Fruit fly (Drosophila melanogaster) Kc167 (cell line): ENCODE measurements around the gene GAA1.

Source experiments
- Myc ChIP-seq: fragments of >200 bp; optimal IDR thresholded peaks from 2 replicates; lab custom pipeline; 2017; ENCODE audit warnings: missing external identifiers
- Sin3A ChIP-seq: fragments of >200 bp; optimal IDR thresholded peaks from 2 replicates; lab custom pipeline; 2018; ENCODE audit warnings: missing external identifiers
- h ChIP-seq: fragments of >200 bp; optimal IDR thresholded peaks from 3 replicates; lab custom pipeline; 2018; ENCODE audit warnings: missing external identifiers
- insv ChIP-seq: fragments of >200 bp; optimal IDR thresholded peaks from 3 replicates; lab custom pipeline; 2018; ENCODE audit warnings: missing external identifiers
- psq ChIP-seq: fragments of >200 bp; optimal IDR thresholded peaks from 2 replicates; lab custom pipeline; 2017; ENCODE audit warnings: missing external identifiers
- ttk ChIP-seq: sonication (Bioruptor generic); optimal IDR thresholded peaks from 2 replicates; lab custom pipeline; 2017; ENCODE audit warnings: missing external identifiers

The GAA1 gene

DNA sequence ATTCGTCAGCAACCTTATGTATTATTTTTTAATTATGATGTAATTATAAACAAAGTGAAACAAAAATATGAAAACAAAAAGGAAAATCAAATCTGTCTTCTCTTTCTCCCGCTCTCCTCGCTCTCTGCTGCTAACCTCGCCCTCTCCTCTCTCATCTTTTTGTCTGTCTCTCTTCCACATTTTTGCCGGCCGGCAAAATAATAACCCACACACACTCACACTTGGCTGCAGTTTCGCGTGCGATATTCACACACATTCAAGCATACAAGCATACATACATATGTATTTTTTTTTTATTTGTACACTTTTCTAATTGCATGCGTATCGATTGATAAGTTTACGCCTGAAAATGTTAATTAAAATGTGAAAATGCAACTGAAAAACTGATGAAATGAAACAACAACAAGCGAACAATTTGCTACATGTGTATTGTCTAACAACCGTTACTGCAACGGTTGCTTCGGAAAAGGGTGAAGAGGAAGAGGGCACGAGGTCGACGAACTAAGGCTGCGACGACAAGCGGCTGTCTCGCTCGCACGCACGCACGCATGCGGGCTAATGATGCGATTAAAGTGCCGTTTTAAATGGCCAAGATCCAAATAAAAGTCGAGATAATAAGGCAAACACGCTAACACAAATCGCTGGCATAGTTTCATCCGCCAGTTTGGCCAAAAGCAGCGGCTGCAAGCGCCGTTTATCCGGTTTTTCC lies 31.4 kb upstream of the GAA1 start:
- TF ChIP-seq psq (lab: Kevin White, UChicago) (no peak), h (lab: Kevin White, UChicago) (no peak), Sin3A (lab: Kevin White, UChicago) (no peak)

DNA sequence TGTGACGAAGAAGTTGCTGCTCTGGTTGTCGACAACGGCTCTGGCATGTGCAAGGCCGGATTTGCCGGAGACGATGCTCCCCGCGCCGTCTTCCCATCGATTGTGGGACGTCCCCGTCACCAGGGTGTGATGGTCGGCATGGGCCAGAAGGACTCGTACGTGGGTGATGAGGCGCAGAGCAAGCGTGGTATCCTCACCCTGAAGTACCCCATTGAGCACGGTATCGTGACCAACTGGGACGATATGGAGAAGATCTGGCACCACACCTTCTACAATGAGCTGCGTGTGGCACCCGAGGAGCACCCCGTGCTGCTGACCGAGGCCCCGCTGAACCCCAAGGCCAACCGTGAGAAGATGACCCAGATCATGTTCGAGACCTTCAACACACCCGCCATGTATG lies 29.5 kb upstream of the GAA1 start:
- TF ChIP-seq ttk (lab: Kevin White, UChicago), result peak; percentile 94
- TF ChIP-seq Sin3A (lab: Kevin White, UChicago), result no peak
- TF ChIP-seq insv, result no peak
- no peak for TF ChIP-seq Myc
- TF ChIP-seq h (lab: Kevin White, UChicago), result no peak
- no peak for TF ChIP-seq psq (lab: Kevin White, UChicago)

DNA sequence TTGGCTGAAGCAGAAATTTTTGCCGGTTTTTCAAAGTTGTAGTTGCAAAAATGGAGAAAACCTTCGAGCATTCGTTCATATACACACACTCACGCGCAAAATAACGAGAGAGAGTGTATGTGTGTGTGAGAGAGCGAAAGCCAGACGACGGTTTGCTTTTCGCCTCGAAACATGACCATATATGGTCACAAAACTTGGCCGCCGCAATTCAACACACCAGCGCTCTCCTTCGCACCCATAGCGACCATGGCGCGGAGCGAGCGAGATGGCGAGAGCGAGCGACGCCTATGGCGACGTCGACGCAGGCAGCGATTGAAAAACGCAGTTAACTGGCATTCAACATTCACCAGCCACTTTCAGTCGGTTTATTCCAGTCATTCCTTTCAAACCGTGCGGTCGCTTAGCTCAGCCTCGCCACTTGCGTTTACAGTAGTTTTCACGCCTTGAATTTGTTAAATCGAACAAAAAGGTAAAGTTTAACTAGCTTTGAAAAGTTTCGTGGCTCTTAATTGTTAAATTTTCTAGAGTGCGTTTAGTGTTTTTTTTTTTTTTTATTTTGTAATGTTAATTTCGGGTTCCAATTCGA lies 28.6 kb upstream of the GAA1 start:
- no peak for TF ChIP-seq ttk (lab: Kevin White, UChicago)
- no peak for TF ChIP-seq Sin3A (lab: Kevin White, UChicago)
- no peak for TF ChIP-seq h (lab: Kevin White, UChicago)
- no peak for TF ChIP-seq insv
- TF ChIP-seq Myc, result no peak
- TF ChIP-seq psq (lab: Kevin White, UChicago), result no peak

DNA sequence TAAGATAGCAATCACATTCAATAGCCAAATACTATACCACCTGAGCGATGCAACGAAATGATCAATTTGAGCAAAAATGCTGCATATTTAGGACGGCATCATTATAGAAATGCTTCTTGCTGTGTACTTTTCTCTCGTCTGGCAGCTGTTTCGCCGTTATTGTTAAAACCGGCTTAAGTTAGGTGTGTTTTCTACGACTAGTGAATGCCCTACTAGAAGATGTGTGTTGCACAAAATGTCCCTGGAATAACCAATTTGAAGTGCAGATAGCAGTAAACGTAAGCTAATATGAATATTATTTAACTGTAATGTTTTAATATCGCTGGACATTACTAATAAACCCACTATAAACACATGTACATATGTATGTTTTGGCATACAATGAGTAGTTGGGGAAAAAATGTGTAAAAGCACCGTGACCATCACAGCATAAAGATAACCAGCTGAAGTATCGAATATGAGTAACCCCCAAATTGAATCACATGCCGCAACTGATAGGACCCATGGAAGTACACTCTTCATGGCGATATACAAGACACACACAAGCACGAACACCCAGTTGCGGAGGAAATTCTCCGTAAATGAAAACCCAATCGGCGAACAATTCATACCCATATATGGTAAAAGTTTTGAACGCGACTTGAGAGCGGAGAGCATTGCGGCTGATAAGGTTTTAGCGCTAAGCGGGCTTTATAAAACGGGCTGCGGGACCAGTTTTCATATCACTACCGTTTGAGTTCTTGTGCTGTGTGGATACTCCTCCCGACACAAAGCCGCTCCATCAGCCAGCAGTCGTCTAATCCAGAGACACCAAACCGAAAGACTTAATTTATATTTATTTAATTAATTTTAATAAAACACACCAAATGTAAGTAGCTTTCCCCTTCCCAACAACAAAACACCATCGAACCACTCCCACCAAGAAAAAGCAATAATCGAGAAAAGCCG lies 27.3 kb upstream of the GAA1 start, which contains the start of gene Act5C:
Gene Act5C, plus strand, starts transcription at position 716 of the 948 bp plus-strand sequence.
- TF ChIP-seq Sin3A (lab: Kevin White, UChicago) (no peak), h (lab: Kevin White, UChicago) (no peak), ttk (lab: Kevin White, UChicago) (no peak), insv (no peak), Myc (no peak), psq (lab: Kevin White, UChicago) (no peak)

dm6 chrX:5899241-5900145 lies 26.3 kb upstream of the GAA1 start:
- TF ChIP-seq Myc, result no peak
- no peak for TF ChIP-seq h (lab: Kevin White, UChicago)
- no peak for TF ChIP-seq insv
- no peak for TF ChIP-seq ttk (lab: Kevin White, UChicago)
- TF ChIP-seq psq (lab: Kevin White, UChicago), result no peak
- no peak for TF ChIP-seq Sin3A (lab: Kevin White, UChicago)

- TF ChIP-seq h (lab: Kevin White, UChicago) (no peak), Sin3A (lab: Kevin White, UChicago) (no peak), Myc (no peak), ttk (lab: Kevin White, UChicago) (no peak), psq (lab: Kevin White, UChicago) (no peak), insv (no peak)
Observed at dm6 chrX:5896809-5897700, 23.9 kb upstream of the GAA1 start.

DNA sequence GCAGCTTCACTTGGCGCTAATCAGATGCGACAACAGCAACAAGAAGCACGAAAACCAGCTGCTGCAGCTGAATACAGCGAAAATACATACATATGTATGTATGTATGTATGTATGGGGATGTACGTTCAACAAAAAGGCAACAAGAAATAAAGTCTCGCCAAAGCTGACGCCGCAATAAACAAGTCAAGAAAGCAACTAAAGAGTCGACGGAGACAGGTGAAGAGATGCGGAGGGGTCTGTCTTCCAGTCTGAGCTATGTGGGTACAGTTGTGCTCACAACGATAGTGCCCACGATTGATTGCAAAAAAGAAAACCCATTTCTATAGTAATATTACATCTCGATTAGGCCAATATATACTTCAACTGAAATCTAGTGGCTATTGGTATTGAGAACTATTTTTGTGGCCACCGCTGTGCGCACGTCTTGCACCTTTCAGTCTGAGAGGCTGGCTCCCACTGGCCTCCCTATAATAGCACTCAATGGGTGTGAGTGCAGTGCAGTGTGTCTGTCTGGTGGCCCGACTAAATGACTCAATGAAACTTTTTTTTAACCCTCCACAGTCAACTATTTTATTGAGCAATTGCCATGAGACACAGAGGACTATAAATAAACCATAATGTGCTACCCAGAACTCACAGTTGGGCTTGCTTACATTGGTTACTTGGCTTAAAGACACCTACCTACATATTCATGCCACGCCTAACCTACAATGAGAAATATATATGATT lies 22.8 kb upstream of the GAA1 start:
- TF ChIP-seq Sin3A (lab: Kevin White, UChicago) (no peak), insv (no peak), ttk (lab: Kevin White, UChicago) (no peak), h (lab: Kevin White, UChicago) (no peak), Myc (no peak), psq (lab: Kevin White, UChicago) (no peak)

- no peak for TF ChIP-seq insv
- TF ChIP-seq Myc, result no peak
- TF ChIP-seq psq (lab: Kevin White, UChicago), result no peak
- no peak for TF ChIP-seq Sin3A (lab: Kevin White, UChicago)
- TF ChIP-seq ttk (lab: Kevin White, UChicago), result no peak
- no peak for TF ChIP-seq h (lab: Kevin White, UChicago)
Observed at dm6 chrX:5894529-5895487, 21.7 kb upstream of the GAA1 start.

- TF ChIP-seq Myc (no peak), psq (lab: Kevin White, UChicago) (no peak), ttk (lab: Kevin White, UChicago) (no peak), Sin3A (lab: Kevin White, UChicago) (no peak), h (lab: Kevin White, UChicago) (no peak), insv (no peak)
Observed at dm6 chrX:5893165-5893564, 20.0 kb upstream of the GAA1 start.
